Fruit fly (Drosophila melanogaster) S2 (cell line): Measurements from ENCODE around the gene mab-21.

Source experiments
- CG8478 ChIP-seq: fragments of >200 bp; optimal IDR thresholded peaks from 2 replicates; lab custom pipeline; 2018
- CTCF ChIP-seq, 2 experiments: fragments of >200 bp; optimal IDR thresholded peaks; 2 replicates each; lab custom pipeline; 2018

mab-21 gene

dm6 chrX:5968094-5968723, 44.8 kb downstream of the mab-21 start:
- no peak for TF ChIP-seq CTCF (optimal IDR thresholded peaks at IDR 0.05; lab: Kevin White, UChicago)
- TF ChIP-seq CG8478 (lab: Kevin White, UChicago) = no peak

dm6 chrX:5965517-5966397, 47.2 kb downstream of the mab-21 start, which contains the start of gene Grip:
TSS of gene Grip (plus strand) at chrX:5966279.
- no peak for TF ChIP-seq CTCF (optimal IDR thresholded peaks at IDR 0.05; lab: Kevin White, UChicago)
- TF ChIP-seq CG8478 (lab: Kevin White, UChicago) = no peak

- TF ChIP-seq CTCF (optimal IDR thresholded peaks at IDR 0.05; lab: Kevin White, UChicago) (peak; percentile 48 to 58), CG8478 (lab: Kevin White, UChicago) (no peak)
Measured at dm6 chrX:5964169-5964686, 48.8 kb downstream of the mab-21 start.
